Fruit fly (Drosophila melanogaster): ENCODE results near the gene CG11760.

CG11760 gene

DNA sequence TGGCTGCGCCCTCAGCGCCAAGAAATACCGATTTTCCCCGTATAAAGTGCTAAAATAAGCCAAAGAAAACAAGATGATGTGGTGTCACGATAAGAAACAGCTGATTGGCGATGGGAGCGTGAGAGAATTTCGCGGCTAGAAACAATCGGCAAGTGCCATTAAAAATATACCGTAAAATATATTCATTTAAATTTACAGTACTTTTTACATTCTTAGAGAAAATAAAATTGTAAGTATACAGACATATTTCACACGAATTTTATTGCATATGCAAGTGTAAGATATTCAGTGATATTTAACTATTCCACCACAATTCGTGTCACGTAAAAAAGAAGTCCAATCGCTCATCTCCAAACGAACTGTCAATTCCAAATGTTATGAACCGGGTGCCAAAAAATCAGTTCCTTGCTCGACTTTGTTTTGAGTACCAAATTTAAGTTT lies 42.4 kb upstream of the CG11760 start, which contains the start of the genes Unc50, CG11755 and CG8043 (continued):
- TF ChIP-seq CG1024 (GFP tag; IDR thresholded peaks at IDR 0.05) (peak; percentile 34; the same call in 1 of the 2 replicates), CG4424 (GFP tag; optimal IDR thresholded peaks at IDR 0.05) (peak; percentile 78), CG4404 (GFP tag; IDR thresholded peaks at IDR 0.05) (peak; percentile 78), CG13775 (GFP tag; optimal IDR thresholded peaks at IDR 0.05) (peak; percentile 86), CG4282 (GFP tag; optimal IDR thresholded peaks at IDR 0.05) (no peak), zen2 (GFP tag; IDR thresholded peaks at IDR 0.05; ENCODE audit: partially characterized antibody) (peak; percentile 95), HmgD (GFP tag; optimal IDR thresholded peaks at IDR 0.05) (peak; percentile 10), aop (GFP tag; IDR thresholded peaks at IDR 0.05) (no peak), CG18599 (GFP tag; optimal IDR thresholded peaks at IDR 0.05) (no peak), pho (GFP tag; optimal IDR thresholded peaks at IDR 0.05) (peak; percentile 71), dati (GFP tag; IDR thresholded peaks at IDR 0.05) (no peak), row (GFP tag; IDR thresholded peaks at IDR 0.05) (peak; percentile 99), Oaz (GFP tag; IDR thresholded peaks at IDR 0.05) (peak; percentile 67; the same call in 1 of the 2 replicates), ftz-f1 (GFP tag; optimal IDR thresholded peaks at IDR 0.05) (no peak), CG14710 (tag; optimal IDR thresholded peaks at IDR 0.05) (peak; percentile 89), CG11696 (GFP tag; IDR thresholded peaks at IDR 0.05) (no peak), NC2β (GFP tag; optimal IDR thresholded peaks at IDR 0.05) (peak; percentile 48), lilli (GFP tag; optimal IDR thresholded peaks at IDR 0.05) (peak; percentile 91), Dip2 (GFP tag; IDR thresholded peaks at IDR 0.05) (no peak), Pdp1 (GFP tag; optimal IDR thresholded peaks at IDR 0.05) (peak; percentile 78 to 86), repo (GFP tag; optimal IDR thresholded peaks at IDR 0.05) (peak; percentile 34), MBD-R2 (GFP tag; IDR thresholded peaks at IDR 0.05) (peak; percentile 95), Rfx (GFP tag; IDR thresholded peaks at IDR 0.05) (peak; percentile 87), BEAF-32 (GFP tag; optimal IDR thresholded peaks at IDR 0.05) (peak; percentile 98), CG3281 (GFP tag; optimal IDR thresholded peaks at IDR 0.05) (peak; percentile 71), esg (GFP tag; conservative IDR thresholded peaks at IDR 0.05) (peak; percentile 63), Dbx (GFP tag; IDR thresholded peaks at IDR 0.05) (peak; percentile 90), CG4617 (GFP tag; optimal IDR thresholded peaks at IDR 0.05; ENCODE audit: borderline replicate concordance) (peak; percentile 68), CG7963 (GFP tag; IDR thresholded peaks at IDR 0.05; ENCODE audit: partially characterized antibody) (peak; percentile 83; the same call in 2 of the 3 replicates), Oli (tag; optimal IDR thresholded peaks at IDR 0.05) (peak; percentile 64), sens-2 (GFP tag; IDR thresholded peaks at IDR 0.05) (no peak), vvl (GFP tag; IDR thresholded peaks at IDR 0.05) (peak; percentile 81), tup (GFP tag; optimal IDR thresholded peaks at IDR 0.05) (peak; percentile 7), h (optimal IDR thresholded peaks at IDR 0.05) (no peak), CG2712 (tag; optimal IDR thresholded peaks at IDR 0.05) (peak; percentile 85), CG15601 (tag; optimal IDR thresholded peaks at IDR 0.05) (peak; percentile 74), sr (GFP tag; IDR thresholded peaks at IDR 0.05) (no peak), btn (GFP tag; optimal IDR thresholded peaks at IDR 0.05) (no peak), Sox102F (GFP tag; optimal IDR thresholded peaks at IDR 0.05) (peak; percentile 67), CG9817 (tag; optimal IDR thresholded peaks at IDR 0.05) (peak; percentile 82), Ptx1 (GFP tag; IDR thresholded peaks at IDR 0.05) (peak; percentile 75), Myb (GFP tag; optimal IDR thresholded peaks at IDR 0.05) (peak; percentile 49), pb (GFP tag; optimal IDR thresholded peaks at IDR 0.05) (peak; percentile 47), CG13296 (GFP tag; optimal IDR thresholded peaks at IDR 0.05) (peak; percentile 69), knrl (GFP tag; IDR thresholded peaks at IDR 0.05; ENCODE audit: partially characterized antibody) (peak; percentile 99), Gsc (GFP tag; IDR thresholded peaks at IDR 0.05) (no peak), CG33557 (GFP tag; optimal IDR thresholded peaks at IDR 0.05) (peak; percentile 79), stwl (tag; optimal IDR thresholded peaks at IDR 0.05) (no peak), Nf-YA (GFP tag; IDR thresholded peaks at IDR 0.05) (no peak), pros (GFP tag; optimal IDR thresholded peaks at IDR 0.05) (peak; percentile 42), nerfin-1 (tag; optimal IDR thresholded peaks at IDR 0.05) (peak; percentile 77)
